Worm (Caenorhabditis elegans) whole organism, L4 larva: ENCODE data around the gene vglu-3.

Experiments used
- F10B5.3 ChIP-seq: sonication (generic microtip); optimal IDR thresholded peaks from 2 replicates; lab custom pipeline; 2016; ENCODE audit warnings: mild to moderate bottlenecking, missing genetic modification characterization, missing compliant biosample characterization
- Y48G9A.11 ChIP-seq: fragments of 200-800 bp; sonication (Bioruptor generic); IDR thresholded peaks from 2 replicates; pipeline ENCODE4 v1.3.6; 2022; ENCODE audit warnings: missing genetic modification reagents, missing genetic modification characterization, missing compliant biosample characterization
- Y5F2A.4 ChIP-seq: fragments of 200-800 bp; sonication (Bioruptor generic); optimal IDR thresholded peaks from 2 replicates; lab custom pipeline; 2018; ENCODE audit warnings: mild to moderate bottlenecking, missing genetic modification characterization, missing compliant biosample characterization
- ceh-62 ChIP-seq: sonication (generic microtip); optimal IDR thresholded peaks from 2 replicates; lab custom pipeline; 2017; ENCODE audit warnings: missing biosample characterization, missing genetic modification characterization
- ces-1 ChIP-seq: fragments of 150-350 bp; sonication (generic microtip); optimal IDR thresholded peaks from 4 replicates; lab custom pipeline; 2014; ENCODE audit warnings: missing biosample characterization, missing genetic modification reagents, missing genetic modification characterization
- cey-2 ChIP-seq: sonication (generic microtip); optimal IDR thresholded peaks from 3 replicates; lab custom pipeline; 2017; ENCODE audit warnings: missing genetic modification characterization, mild to moderate bottlenecking, missing compliant biosample characterization, antibody characterized with exemption, borderline replicate concordance; ENCODE audit not compliant: insufficient read depth
- daf-16 ChIP-seq, 3 experiments: sonication (generic microtip); optimal IDR thresholded peaks; 2 replicates each; lab custom pipeline; 2016 to 2017; ENCODE audit warnings: missing genetic modification characterization in 3 of 3, missing genetic modification reagents in 3 of 3, mild to moderate bottlenecking in 2 of 3, missing compliant biosample characterization in 2 of 3, missing biosample characterization in 1 of 3, moderate library complexity in 1 of 3
- dmd-6 ChIP-seq: fragments of 200-800 bp; sonication (Bioruptor generic); IDR thresholded peaks from 2 replicates; pipeline ENCODE4 v1.3.6; 2022; ENCODE audit warnings: missing genetic modification reagents, missing genetic modification characterization, missing compliant biosample characterization
- dmd-9 ChIP-seq: fragments of 200-800 bp; sonication (Bioruptor generic); IDR thresholded peaks from 2 replicates; pipeline ENCODE4 v1.3.6; 2022; ENCODE audit warnings: missing genetic modification reagents, missing genetic modification characterization, missing compliant biosample characterization
- duxl-1 ChIP-seq: sonication (generic microtip); optimal IDR thresholded peaks from 2 replicates; lab custom pipeline; 2016; ENCODE audit warnings: mild to moderate bottlenecking, missing genetic modification characterization, moderate library complexity, missing compliant biosample characterization; ENCODE audit not compliant: poor library complexity
- dve-1 ChIP-seq: sonication (generic microtip); optimal IDR thresholded peaks from 2 replicates; lab custom pipeline; 2017; ENCODE audit warnings: antibody characterized with exemption, mild to moderate bottlenecking, missing genetic modification characterization, missing compliant biosample characterization; ENCODE audit not compliant: insufficient read depth
- egl-43 ChIP-seq: fragments of 200-800 bp; sonication (Bioruptor generic); IDR thresholded peaks from 2 replicates; pipeline ENCODE4 v1.3.6; 2022; ENCODE audit warnings: missing genetic modification reagents, missing genetic modification characterization, missing compliant biosample characterization
- fkh-10 ChIP-seq: fragments of 150-350 bp; optimal IDR thresholded peaks from 2 replicates; lab custom pipeline; 2014; ENCODE audit warnings: missing biosample characterization, missing genetic modification reagents, missing genetic modification characterization
- hif-1 ChIP-seq, 2 experiments: sonication (generic microtip); optimal IDR thresholded peaks; 2 replicates each; lab custom pipeline; 2016 to 2017; ENCODE audit warnings: missing compliant biosample characterization in 2 of 2, missing genetic modification characterization in 2 of 2, missing genetic modification reagents in 2 of 2, missing genotype in 2 of 2, mild to moderate bottlenecking in 1 of 2
- hlh-11 ChIP-seq: fragments of 200-800 bp; sonication (Bioruptor generic); optimal IDR thresholded peaks from 2 replicates; lab custom pipeline; 2018; ENCODE audit warnings: mild to moderate bottlenecking, missing genetic modification characterization, missing compliant biosample characterization
- hlh-30 ChIP-seq: sonication (generic microtip); optimal IDR thresholded peaks from 2 replicates; lab custom pipeline; 2017; ENCODE audit warnings: antibody characterized with exemption, mild to moderate bottlenecking, missing genetic modification characterization, missing compliant biosample characterization; ENCODE audit not compliant: insufficient read depth
- hmg-1.1 ChIP-seq: fragments of 200-800 bp; sonication (Bioruptor generic); IDR thresholded peaks from 2 replicates; pipeline ENCODE4 v1.3.6; 2022; ENCODE audit warnings: missing genetic modification reagents, missing genetic modification characterization, missing compliant biosample characterization
- lin-1 ChIP-seq: fragments of 200-800 bp; sonication (Bioruptor generic); IDR thresholded peaks from 2 replicates; pipeline ENCODE4 v1.3.6; 2022; ENCODE audit warnings: missing genetic modification reagents, missing genetic modification characterization, missing compliant biosample characterization
- lin-15B ChIP-seq: fragments of 150-350 bp; sonication (generic microtip); optimal IDR thresholded peaks from 3 replicates; lab custom pipeline; 2014; ENCODE audit warnings: missing biosample characterization, missing genetic modification characterization
- lin-38 ChIP-seq: fragments of 200-800 bp; sonication (Bioruptor generic); IDR thresholded peaks from 2 replicates; pipeline ENCODE4 v1.3.6; 2022; ENCODE audit warnings: missing genetic modification reagents, missing genetic modification characterization, missing compliant biosample characterization
- lsy-2 ChIP-seq, 2 experiments: fragments of 150-350 bp in 1 of 2; sonication (generic microtip) in 1 of 2; optimal IDR thresholded peaks; 2 replicates each; lab custom pipeline; 2014 to 2017; ENCODE audit warnings: missing biosample characterization in 2 of 2, missing genetic modification characterization in 2 of 2
- madf-9 ChIP-seq: fragments of 200-800 bp; sonication (Bioruptor generic); conservative IDR thresholded peaks from 2 replicates; pipeline ENCODE4 v1.3.6; 2022; ENCODE audit warnings: missing genetic modification reagents, missing genetic modification characterization, missing compliant biosample characterization
- mdl-1 ChIP-seq, 2 experiments: fragments of 150-350 bp in 1 of 2; sonication (generic microtip) in 1 of 2; optimal IDR thresholded peaks; 2 replicates each; lab custom pipeline; 2014 to 2017; ENCODE audit warnings: missing biosample characterization in 2 of 2, missing genetic modification characterization in 2 of 2
- mep-1 ChIP-seq: fragments of 150-350 bp; sonication (generic microtip); optimal IDR thresholded peaks from 3 replicates; lab custom pipeline; 2014; ENCODE audit warnings: missing biosample characterization, missing genetic modification characterization
- mxl-2 ChIP-seq: fragments of 200-800 bp; sonication (Bioruptor generic); conservative IDR thresholded peaks from 2 replicates; pipeline ENCODE4 v1.3.6; 2022; ENCODE audit warnings: missing genetic modification reagents, missing genetic modification characterization, missing compliant biosample characterization
- mxl-3 ChIP-seq: fragments of 200-800 bp; sonication (Bioruptor generic); optimal IDR thresholded peaks from 2 replicates; lab custom pipeline; 2018; ENCODE audit warnings: mild to moderate bottlenecking, missing genetic modification characterization, missing compliant biosample characterization
- nhr-28 ChIP-seq: fragments of 150-350 bp; optimal IDR thresholded peaks from 2 replicates; lab custom pipeline; 2014; ENCODE audit warnings: missing biosample characterization, missing genetic modification characterization
- nhr-6 ChIP-seq: fragments of 150-350 bp; optimal IDR thresholded peaks from 2 replicates; lab custom pipeline; 2014; ENCODE audit warnings: missing biosample characterization, missing genetic modification characterization
- pha-4 ChIP-seq, 2 experiments: fragments of 150-350 bp in 1 of 2; fragments of 200-800 bp in 1 of 2; sonication (Bioruptor generic) in 1 of 2; IDR thresholded peaks in 1 of 2; optimal IDR thresholded peaks in 1 of 2; 2 replicates each; pipeline versions ENCODE4 v1.3.6 to Lab custom; 2014 to 2022; ENCODE audit warnings: missing genetic modification characterization in 2 of 2, missing genetic modification reagents in 2 of 2, missing biosample characterization in 1 of 2, missing compliant biosample characterization in 1 of 2
- php-3 ChIP-seq: fragments of 200-800 bp; sonication (Bioruptor generic); IDR thresholded peaks from 2 replicates; pipeline ENCODE4 v1.3.6; 2022; ENCODE audit warnings: missing genetic modification reagents, missing genetic modification characterization, missing compliant biosample characterization
- pqm-1 ChIP-seq: sonication (generic microtip); optimal IDR thresholded peaks from 2 replicates; lab custom pipeline; 2017; ENCODE audit warnings: missing biosample characterization, missing genetic modification characterization
- set-16 ChIP-seq: fragments of 200-800 bp; sonication (Bioruptor generic); IDR thresholded peaks from 2 replicates; pipeline ENCODE4 v1.3.6; 2022; ENCODE audit warnings: missing genetic modification reagents, missing genetic modification characterization, missing compliant biosample characterization
- snpc-4 ChIP-seq: fragments of 150-350 bp; optimal IDR thresholded peaks from 2 replicates; lab custom pipeline; 2014; ENCODE audit warnings: missing biosample characterization, missing genetic modification characterization
- spr-1 ChIP-seq: sonication (generic microtip); optimal IDR thresholded peaks from 2 replicates; lab custom pipeline; 2016; ENCODE audit warnings: mild to moderate bottlenecking, missing genetic modification characterization, missing compliant biosample characterization
- spr-3 ChIP-seq: fragments of 200-800 bp; sonication (Bioruptor generic); optimal IDR thresholded peaks from 2 replicates; lab custom pipeline; 2018; ENCODE audit warnings: mild to moderate bottlenecking, missing genetic modification characterization, missing compliant biosample characterization
- unc-62 ChIP-seq, 3 experiments: fragments of 150-350 bp in 1 of 3; sonication (generic microtip); optimal IDR thresholded peaks in 2 of 3; peaks in 1 of 3; 1 replicate in 1 of 3; 2 replicates in 2 of 3; lab custom pipeline; 2014 to 2017; ENCODE audit warnings: missing biosample characterization in 3 of 3, missing genetic modification characterization in 3 of 3, missing genetic modification reagents in 3 of 3, missing genotype in 1 of 3
- vab-7 ChIP-seq: fragments of 200-800 bp; sonication (Bioruptor generic); IDR thresholded peaks from 2 replicates; pipeline ENCODE4 v1.3.6; 2022; ENCODE audit warnings: missing genetic modification reagents, missing genetic modification characterization, missing compliant biosample characterization

vglu-3 gene

DNA sequence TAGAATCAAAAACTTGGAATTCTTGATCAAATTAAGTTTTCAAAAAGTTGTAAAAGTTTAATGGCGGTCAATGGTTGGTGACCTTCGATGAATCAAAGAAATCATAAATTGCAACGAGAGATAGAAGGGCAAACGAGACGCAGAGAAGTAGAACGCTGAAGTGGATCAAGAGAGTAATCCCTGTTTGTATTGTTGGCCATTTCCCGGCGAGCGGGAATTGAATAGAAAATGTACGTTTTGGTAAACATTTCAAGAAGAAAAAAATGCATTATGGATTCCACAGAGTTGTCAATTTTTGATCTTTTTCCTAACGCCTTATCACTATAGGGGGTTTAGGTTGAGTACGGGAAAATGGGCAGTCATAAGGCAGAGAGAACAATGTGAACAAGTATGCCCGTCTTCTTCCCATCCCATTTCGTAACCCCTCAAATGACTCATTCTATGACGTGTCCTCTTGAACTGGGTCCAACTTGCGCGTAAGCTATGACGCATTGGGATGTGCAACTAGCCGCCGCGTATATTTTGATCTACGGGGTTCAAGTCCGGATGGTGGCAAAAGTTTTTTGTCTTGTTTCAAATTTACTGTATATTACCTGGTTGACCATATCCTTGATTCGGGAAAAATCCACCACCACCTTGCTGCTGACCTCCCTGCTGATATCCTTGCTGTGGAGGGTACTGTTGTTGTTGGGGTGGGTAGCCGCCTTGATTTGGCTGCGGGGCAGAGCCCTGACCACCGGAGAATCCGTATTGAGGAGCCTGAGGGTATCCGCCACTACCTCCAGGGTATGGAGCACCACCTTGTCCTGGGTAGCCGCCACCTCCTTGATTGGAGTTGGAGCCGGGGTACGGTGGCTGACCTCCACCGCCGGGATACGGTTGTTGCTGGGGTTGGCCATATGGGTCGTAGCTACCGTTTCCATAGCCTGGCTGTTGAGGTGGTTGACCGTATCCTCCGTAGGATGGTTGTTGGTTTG, 28.7 kb downstream of the vglu-3 start:
- TF ChIP-seq nhr-6 (tag; lab: Kevin White, UChicago) (peak; percentile 29), dve-1 (tag; lab: Kevin White, UChicago) (peak; percentile 13), egl-43 (GFP tag; lab: Robert Waterston, UW) (no peak), nhr-28 (tag; lab: Kevin White, UChicago) (peak; percentile 7), Y48G9A.11 (0 out of 2 replicates have a peak, but pooled peaks have one; percentile 29), duxl-1 (no peak), lin-15B (tag; lab: Kevin White, UChicago) (no peak), pha-4 (GFP tag; IDR thresholded peaks at IDR 0.05; lab: Robert Waterston, UW) (no peak), pha-4 (tag; optimal IDR thresholded peaks at IDR 0.05; lab: Kevin White, UChicago) (peak; percentile 49), vab-7 (no peak), spr-3 (GFP tag; lab: Kevin White, UChicago) (no peak), cey-2 (no peak), php-3 (GFP tag; lab: Robert Waterston, UW) (0 out of 2 replicates have a peak, but pooled peaks have one; percentile 7), hlh-30 (tag; lab: Kevin White, UChicago) (peak; percentile 32), lin-38 (GFP tag; lab: Robert Waterston, UW) (no peak), dmd-6 (GFP tag; lab: Robert Waterston, UW) (peak; percentile 21; the same call in 1 of the 2 replicates), Y5F2A.4 (GFP tag; lab: Kevin White, UChicago) (no peak), hmg-1.1 (GFP tag; lab: Robert Waterston, UW) (no peak), fkh-10 (GFP tag; lab: Kevin White, UChicago) (no peak), set-16 (GFP tag; lab: Robert Waterston, UW) (peak; percentile 89), madf-9 (no peak), dmd-9 (no peak), unc-62 (GFP tag; optimal IDR thresholded peaks at IDR 0.05 in 1 of 2; lab: Kevin White, UChicago) (peak in 1 of 2 experiments; percentile 89), unc-62 (tag; optimal IDR thresholded peaks at IDR 0.05; lab: Kevin White, UChicago) (no peak), daf-16 (GFP tag; optimal IDR thresholded peaks at IDR 0.05; lab: Kevin White, UChicago) (no peak), daf-16 (tag; optimal IDR thresholded peaks at IDR 0.05; lab: Kevin White, UChicago) (peak; percentile 44), snpc-4 (tag; lab: Kevin White, UChicago) (no peak), hlh-11 (tag; lab: Kevin White, UChicago) (peak; percentile 0), mxl-2 (no peak), F10B5.3 (tag; lab: Kevin White, UChicago) (no peak)

DNA sequence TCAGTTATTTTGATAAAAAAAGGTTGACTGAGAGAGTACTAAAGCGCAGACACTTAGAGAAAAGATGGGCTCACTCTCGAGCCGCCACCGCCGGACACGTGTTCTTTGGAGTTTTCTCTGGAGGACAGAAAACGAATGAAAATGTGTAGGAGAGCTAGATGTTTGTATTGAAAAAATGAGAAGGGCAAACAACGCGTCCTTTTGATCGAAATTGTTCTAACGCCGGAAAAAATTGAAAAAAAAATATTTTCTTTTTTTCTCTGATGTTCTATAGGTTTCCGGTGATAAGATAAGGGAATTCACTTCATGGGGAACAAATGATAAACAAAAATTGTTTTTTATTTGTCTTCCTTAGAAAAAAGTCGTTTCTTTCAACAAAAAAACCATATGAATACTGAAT, 29.6 kb downstream of the vglu-3 start:
- TF ChIP-seq dve-1 (tag; lab: Kevin White, UChicago) = peak; percentile 63
- TF ChIP-seq lsy-2 (tag; optimal IDR thresholded peaks at IDR 0.05; lab: Kevin White, UChicago) = peak in 1 of 2 experiments; percentile 12
- TF ChIP-seq nhr-28 (tag; lab: Kevin White, UChicago) = peak; percentile 62
- TF ChIP-seq mxl-3 (GFP tag; lab: Kevin White, UChicago) = peak; percentile 44
- TF ChIP-seq dmd-6 (GFP tag; lab: Robert Waterston, UW) = peak; percentile 56
- peak; percentile 23 for TF ChIP-seq pqm-1
- peak; percentile 37 for TF ChIP-seq mep-1 (tag; lab: Kevin White, UChicago)
- peak; percentile 62 for TF ChIP-seq hlh-11 (tag; lab: Kevin White, UChicago)
- no peak for TF ChIP-seq ceh-62 (tag; lab: Kevin White, UChicago)
- no peak for TF ChIP-seq ces-1 (GFP tag; lab: Kevin White, UChicago)
- peak in 1 of 2 experiments; percentile 25 for TF ChIP-seq mdl-1 (tag; optimal IDR thresholded peaks at IDR 0.05; lab: Kevin White, UChicago)
- 0 out of 2 replicates have a peak, but pooled peaks have one; percentile 7 for TF ChIP-seq lin-1 (GFP tag; lab: Robert Waterston, UW)
- no peak for TF ChIP-seq spr-1
- peak in 1 of 2 experiments; percentile 61 for TF ChIP-seq daf-16 (GFP tag; optimal IDR thresholded peaks at IDR 0.05; lab: Kevin White, UChicago)
- peak; percentile 87 for TF ChIP-seq daf-16 (tag; optimal IDR thresholded peaks at IDR 0.05; lab: Kevin White, UChicago)
- peak in 1 of 2 experiments; percentile 46 for TF ChIP-seq hif-1 (tag; optimal IDR thresholded peaks at IDR 0.05; lab: Kevin White, UChicago)
- TF ChIP-seq hlh-30 (tag; lab: Kevin White, UChicago) = peak; percentile 52
- TF ChIP-seq egl-43 (GFP tag; lab: Robert Waterston, UW) = no peak
- TF ChIP-seq, all 104 proteins: peak for 13
